Fruit fly (Drosophila melanogaster) whole organism, wandering third instar larva: Measurements from ENCODE around the gene CG34129.
A peak's percentile ranks its signal among the peaks of the same experiment; 100 is the strongest.

Source experiments
- Abd-B ChIP-seq: fragments of >200 bp; optimal IDR thresholded peaks from 2 replicates; lab custom pipeline; 2017; ENCODE audit warnings: missing biosample characterization, missing genetic modification characterization
- Hnf4 ChIP-seq: fragments of 200-800 bp; sonication (Bioruptor generic); optimal IDR thresholded peaks from 2 replicates; lab custom pipeline; 2016; ENCODE audit warnings: missing biosample characterization, mild to moderate bottlenecking, missing genetic modification characterization
- Hr78 ChIP-seq: fragments of >200 bp; optimal IDR thresholded peaks from 2 replicates; lab custom pipeline; 2017; ENCODE audit warnings: missing biosample characterization, missing genetic modification characterization
- h ChIP-seq: fragments of 200-800 bp; sonication (Bioruptor generic); optimal IDR thresholded peaks from 3 replicates; lab custom pipeline; 2016; ENCODE audit warnings: missing biosample characterization, mild to moderate bottlenecking, missing genetic modification characterization
- lola ChIP-seq: fragments of >200 bp; optimal IDR thresholded peaks from 2 replicates; lab custom pipeline; 2017; ENCODE audit warnings: missing biosample characterization, missing genetic modification characterization
- psq ChIP-seq: fragments of 200-800 bp; sonication (Bioruptor generic); optimal IDR thresholded peaks from 3 replicates; lab custom pipeline; 2017; ENCODE audit warnings: missing biosample characterization, mild to moderate bottlenecking, missing genetic modification characterization, moderate library complexity
- tai ChIP-seq: sonication (Bioruptor generic); optimal IDR thresholded peaks from 2 replicates; lab custom pipeline; 2016; ENCODE audit warnings: missing biosample characterization, missing genetic modification characterization

- TF ChIP-seq tai (GFP tag; lab: Kevin White, UChicago), result no peak
- TF ChIP-seq psq, result peak; percentile 29
- no peak for TF ChIP-seq Hr78 (GFP tag; lab: Kevin White, UChicago)
- TF ChIP-seq lola (GFP tag; lab: Kevin White, UChicago), result no peak
- peak; percentile 46 for TF ChIP-seq Hnf4 (GFP tag; lab: Kevin White, UChicago)
- no peak for TF ChIP-seq Abd-B (GFP tag; lab: Kevin White, UChicago)
- peak; percentile 88 for TF ChIP-seq h (GFP tag; lab: Kevin White, UChicago)
Observed at dm6 chr3R:26235034-26235433, 44.0 kb upstream of the CG34129 start.
